Worm (Caenorhabditis elegans) whole organism, L1 larva: ENCODE measurements around the gene srlf-5.

Experiments used
- ceh-82 ChIP-seq, 3 experiments: fragments of 150-350 bp in 1 of 3; sonication (generic microtip) in 2 of 3; optimal IDR thresholded peaks; 2 replicates each; lab custom pipeline; 2014 to 2017; ENCODE audit warnings: missing biosample characterization in 3 of 3, missing genetic modification characterization in 3 of 3
- elt-3 ChIP-seq, 6 experiments: fragments of 150-350 bp in 1 of 6; sonication (generic microtip); optimal IDR thresholded peaks; 2 replicates each; lab custom pipeline; 2017 to 2018; ENCODE audit warnings: missing biosample characterization in 6 of 6, missing genetic modification characterization in 6 of 6, inconsistent platforms in 1 of 6

DNA sequence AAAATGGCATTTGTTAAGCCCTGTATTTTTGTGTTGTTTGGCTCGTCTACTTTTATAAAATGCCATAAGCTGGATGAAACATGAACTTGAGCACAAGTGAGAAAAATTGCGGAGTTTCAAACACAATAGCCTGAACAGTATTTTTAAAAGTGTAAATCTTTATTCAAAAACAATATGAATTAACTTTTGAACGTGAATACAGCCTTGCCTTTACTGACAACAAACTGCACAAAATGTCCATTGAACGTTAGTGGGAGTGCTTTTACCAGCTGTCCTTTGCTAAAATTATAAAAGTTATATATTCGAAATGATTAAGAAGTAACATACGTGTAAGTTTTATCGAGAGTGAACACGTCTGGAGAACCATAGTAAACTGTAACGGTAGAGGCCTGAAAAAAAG lies 40.8 kb upstream of the srlf-5 start:
- no peak for TF ChIP-seq ceh-82 (tag; optimal IDR thresholded peaks at IDR 0.05; lab: Kevin White, UChicago)
- TF ChIP-seq elt-3 (tag; optimal IDR thresholded peaks at IDR 0.05; lab: Kevin White, UChicago): no peak
